Worm (Caenorhabditis elegans) whole organism, late embryonic: Measurements from ENCODE around the gene ZK892.3.

Experiments
- C08G9.2 ChIP-seq: sonication (generic microtip); optimal IDR thresholded peaks from 2 replicates; lab custom pipeline; 2016; ENCODE audit warnings: mild to moderate bottlenecking, missing genetic modification characterization, moderate library complexity, missing compliant biosample characterization
- ama-1 ChIP-seq: fragments of 150-350 bp; optimal IDR thresholded peaks from 2 replicates; lab custom pipeline; 2014
- ceh-19 ChIP-seq: fragments of 200-800 bp; sonication (Bioruptor generic); optimal IDR thresholded peaks from 2 replicates; lab custom pipeline; 2018; ENCODE audit warnings: mild to moderate bottlenecking, missing genetic modification characterization, missing compliant biosample characterization
- ceh-48 ChIP-seq: sonication (generic microtip); optimal IDR thresholded peaks from 2 replicates; lab custom pipeline; 2016; ENCODE audit warnings: missing genetic modification characterization, inconsistent platforms, missing compliant biosample characterization
- fkh-10 ChIP-seq: fragments of 150-350 bp; optimal IDR thresholded peaks from 2 replicates; lab custom pipeline; 2014; ENCODE audit warnings: missing biosample characterization, missing genetic modification reagents, missing genetic modification characterization
- fkh-6 ChIP-seq: sonication (generic microtip); optimal IDR thresholded peaks from 2 replicates; lab custom pipeline; 2016; ENCODE audit warnings: missing genetic modification characterization, missing compliant biosample characterization
- nhr-11 ChIP-seq: fragments of 150-350 bp; optimal IDR thresholded peaks from 2 replicates; lab custom pipeline; 2014; ENCODE audit warnings: missing biosample characterization, missing genetic modification characterization
- pha-4 ChIP-seq: fragments of 150-350 bp; optimal IDR thresholded peaks from 2 replicates; lab custom pipeline; 2018; ENCODE audit warnings: missing biosample characterization, missing genetic modification reagents, missing genetic modification characterization
- rnt-1 ChIP-seq: sonication (generic microtip); optimal IDR thresholded peaks from 2 replicates; lab custom pipeline; 2016; ENCODE audit warnings: missing genetic modification characterization, missing compliant biosample characterization

DNA sequence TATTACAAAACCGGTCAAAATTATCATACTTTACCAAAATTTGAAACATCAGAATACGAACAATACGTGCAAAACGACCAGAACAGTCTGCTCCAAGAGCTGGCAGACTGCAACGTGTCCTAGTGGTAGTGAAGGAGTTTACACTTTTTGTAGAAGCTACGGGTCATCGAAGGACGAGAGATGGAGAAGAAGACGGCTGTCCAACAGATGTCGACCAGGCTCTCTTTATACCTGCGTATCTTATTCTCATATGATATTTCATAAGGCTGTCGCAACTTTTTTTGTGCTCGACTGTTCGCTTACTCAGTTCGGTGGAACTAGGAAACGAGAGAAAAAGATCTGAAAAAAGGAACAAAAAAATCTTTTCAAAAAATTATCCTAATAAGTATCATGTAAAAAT is 38.2 kb downstream of the ZK892.3 start, which contains the start of gene let-268:
- TF ChIP-seq ceh-19 (GFP tag; lab: Kevin White, UChicago) (no peak), rnt-1 (no peak), ama-1 (lab: Kevin White, UChicago) (no peak), fkh-6 (tag; lab: Kevin White, UChicago) (no peak), fkh-10 (GFP tag; lab: Kevin White, UChicago) (no peak), ceh-48 (tag; lab: Kevin White, UChicago) (no peak), pha-4 (tag; lab: Kevin White, UChicago) (no peak), C08G9.2 (tag; lab: Kevin White, UChicago) (no peak), nhr-11 (tag; lab: Kevin White, UChicago) (no peak)
